Fruit fly (Drosophila melanogaster) whole organism, adult: ENCODE results near the gene CG18135.
A peak's percentile ranks its signal among the peaks of the same experiment; 100 is the strongest.

ENCODE experiments used
- CG33017 ChIP-seq: fragments of 200-800 bp; sonication (Bioruptor generic); optimal IDR thresholded peaks from 2 replicates; lab custom pipeline; 2018; ENCODE audit warnings: missing biosample characterization, mild to moderate bottlenecking, missing genetic modification characterization, moderate library complexity
- CG7045 ChIP-seq: fragments of 200-800 bp; sonication (Bioruptor generic); optimal IDR thresholded peaks from 2 replicates; lab custom pipeline; 2017; ENCODE audit warnings: missing biosample characterization, mild to moderate bottlenecking, missing genetic modification characterization
- CG7101 ChIP-seq: fragments of 200-800 bp; sonication (Bioruptor generic); optimal IDR thresholded peaks from 2 replicates; lab custom pipeline; 2018; ENCODE audit warnings: missing biosample characterization, mild to moderate bottlenecking, missing genetic modification characterization, moderate library complexity
- kay ChIP-seq: fragments of 200-800 bp; sonication (Bioruptor generic); peaks from one replicate; lab custom pipeline; 2016; ENCODE audit warnings: missing biosample characterization, missing genetic modification characterization, borderline replicate concordance
- ovo ChIP-seq: fragments of 200-800 bp; sonication (Bioruptor generic); optimal IDR thresholded peaks from 2 replicates; lab custom pipeline; 2016; ENCODE audit warnings: missing biosample characterization, missing genetic modification characterization
- tj ChIP-seq: fragments of 200-800 bp; sonication (Bioruptor generic); optimal IDR thresholded peaks from 3 replicates; lab custom pipeline; 2017; ENCODE audit warnings: missing biosample characterization, mild to moderate bottlenecking, missing genetic modification characterization, moderate library complexity
- toe ChIP-seq: fragments of 200-800 bp; sonication (Bioruptor generic); optimal IDR thresholded peaks from 2 replicates; lab custom pipeline; 2016; ENCODE audit warnings: missing biosample characterization, missing genetic modification characterization

DNA sequence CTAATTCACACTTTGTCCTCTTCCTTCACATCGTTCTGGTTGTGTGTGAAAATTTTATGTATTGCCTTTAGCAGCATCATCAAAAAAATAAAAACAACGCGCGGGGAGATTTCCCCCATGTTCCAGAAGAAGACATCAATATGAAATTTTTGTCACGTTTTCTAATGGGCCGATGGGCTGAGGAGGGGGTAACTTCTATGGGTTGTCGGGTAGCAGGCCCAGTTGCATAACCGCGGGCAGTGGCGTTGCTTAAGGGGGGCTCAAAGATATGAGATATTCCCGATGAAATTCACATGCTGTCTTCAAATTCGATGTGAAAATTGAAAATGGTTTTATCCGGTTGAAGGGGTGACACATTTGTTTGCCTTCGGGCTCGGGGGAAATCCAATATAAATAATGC is 20.4 kb upstream of the CG18135 start:
- TF ChIP-seq toe (GFP tag; lab: Kevin White, UChicago) (no peak), ovo (GFP tag; lab: Kevin White, UChicago) (no peak), CG7101 (no peak), tj (GFP tag; lab: Kevin White, UChicago) (peak; percentile 12), CG7045 (GFP tag; lab: Kevin White, UChicago) (no peak), CG33017 (tag; lab: Kevin White, UChicago) (no peak), kay (GFP tag; lab: Kevin White, UChicago) (no peak)
